Fruit fly (Drosophila melanogaster) whole organism, embryonic: ENCODE data around the gene CG31089.

ENCODE experiments used
- Aef1 ChIP-seq: fragments of 200-800 bp; sonication (Bioruptor generic); IDR thresholded peaks from 3 replicates; pipeline ENCODE4 v1.3.6; 2022; ENCODE audit warnings: missing biosample characterization, missing genetic modification characterization
- Atf-2 ChIP-seq: fragments of 200-800 bp; sonication (Bioruptor generic); optimal IDR thresholded peaks from 2 replicates; lab custom pipeline; 2016; ENCODE audit warnings: missing biosample characterization, missing genetic modification characterization
- Atf3 ChIP-seq: fragments of 200-800 bp; sonication (Bioruptor generic); optimal IDR thresholded peaks from 3 replicates; lab custom pipeline; 2016; ENCODE audit warnings: missing biosample characterization, missing genetic modification characterization
- BtbVII ChIP-seq: fragments of 200-800 bp; sonication (Bioruptor generic); optimal IDR thresholded peaks from 3 replicates; lab custom pipeline; 2017; ENCODE audit warnings: missing biosample characterization, mild to moderate bottlenecking, missing genetic modification characterization
- CG10979 ChIP-seq: fragments of 200-800 bp; sonication (Bioruptor generic); optimal IDR thresholded peaks from 2 replicates; lab custom pipeline; 2018; ENCODE audit warnings: missing biosample characterization, mild to moderate bottlenecking, missing genetic modification characterization, moderate library complexity
- CG11398 ChIP-seq: fragments of 200-800 bp; sonication (Bioruptor generic); optimal IDR thresholded peaks from 2 replicates; lab custom pipeline; 2016; ENCODE audit warnings: missing biosample characterization, missing genetic modification characterization
- CG11695 ChIP-seq: fragments of 200-800 bp; sonication (Bioruptor generic); IDR thresholded peaks from 3 replicates; pipeline ENCODE4 v1.3.6; 2022; ENCODE audit warnings: missing biosample characterization, missing genetic modification characterization
- CG1233 ChIP-seq: fragments of 200-800 bp; sonication (Bioruptor generic); optimal IDR thresholded peaks from 4 replicates; lab custom pipeline; 2018; ENCODE audit warnings: missing biosample characterization, mild to moderate bottlenecking, missing genetic modification characterization
- CG12942 ChIP-seq: fragments of 200-800 bp; sonication (Bioruptor generic); optimal IDR thresholded peaks from 3 replicates; lab custom pipeline; 2016; ENCODE audit warnings: missing biosample characterization, missing genetic modification characterization
- CG15696 ChIP-seq: fragments of 200-800 bp; sonication (Bioruptor generic); optimal IDR thresholded peaks from 2 replicates; lab custom pipeline; 2019; ENCODE audit warnings: missing biosample characterization, mild to moderate bottlenecking, missing genetic modification characterization, moderate library complexity
- CG16779 ChIP-seq: fragments of 200-800 bp; sonication (Bioruptor generic); IDR thresholded peaks from 2 replicates; pipeline ENCODE4 v1.3.6; 2022; ENCODE audit warnings: missing biosample characterization, missing genetic modification characterization
- CG17612 ChIP-seq: fragments of 200-800 bp; sonication (Bioruptor generic); IDR thresholded peaks from 2 replicates; pipeline ENCODE4 v1.3.6; 2022; ENCODE audit warnings: missing biosample characterization, missing genetic modification characterization
- CG18764 ChIP-seq: fragments of 200-800 bp; sonication (Bioruptor generic); optimal IDR thresholded peaks from 3 replicates; lab custom pipeline; 2016; ENCODE audit warnings: missing biosample characterization, missing genetic modification characterization
- CG31365 ChIP-seq: fragments of 200-800 bp; sonication (Bioruptor generic); optimal IDR thresholded peaks from 2 replicates; lab custom pipeline; 2018; ENCODE audit warnings: missing biosample characterization, mild to moderate bottlenecking, missing genetic modification characterization
- CG32532 ChIP-seq: fragments of 200-800 bp; sonication (Bioruptor generic); IDR thresholded peaks from 2 replicates; pipeline ENCODE4 v1.3.6; 2022; ENCODE audit warnings: missing biosample characterization, missing genetic modification characterization
- CG33213 ChIP-seq: fragments of 200-800 bp; sonication (Bioruptor generic); optimal IDR thresholded peaks from 3 replicates; lab custom pipeline; 2016; ENCODE audit warnings: missing biosample characterization, missing genetic modification characterization
- CG3995 ChIP-seq: fragments of 200-800 bp; sonication (Bioruptor generic); optimal IDR thresholded peaks from 3 replicates; lab custom pipeline; 2016; ENCODE audit warnings: missing biosample characterization, missing genetic modification characterization
- CG4617 ChIP-seq: fragments of 200-800 bp; sonication (Bioruptor generic); optimal IDR thresholded peaks from 3 replicates; lab custom pipeline; 2016; ENCODE audit warnings: missing biosample characterization, missing genetic modification characterization, borderline replicate concordance
- CG5180 ChIP-seq: fragments of 200-800 bp; sonication (Bioruptor generic); optimal IDR thresholded peaks from 3 replicates; lab custom pipeline; 2017; ENCODE audit warnings: missing biosample characterization, missing genetic modification characterization, mild to moderate bottlenecking, moderate library complexity, missing genetic modification reagents
- CG5953 ChIP-seq: fragments of 200-800 bp; sonication (Bioruptor generic); IDR thresholded peaks from 2 replicates; pipeline ENCODE4 v1.3.6; 2022; ENCODE audit warnings: missing biosample characterization, missing genetic modification characterization
- CG6689 ChIP-seq: fragments of 200-800 bp; sonication (Bioruptor generic); IDR thresholded peaks from 2 replicates; pipeline ENCODE4 v1.3.6; 2022; ENCODE audit warnings: missing biosample characterization, missing genetic modification characterization
- CG6813 ChIP-seq: fragments of 200-800 bp; sonication (Bioruptor generic); optimal IDR thresholded peaks from 2 replicates; lab custom pipeline; 2017; ENCODE audit warnings: missing biosample characterization, missing genetic modification characterization, mild to moderate bottlenecking, moderate library complexity, missing genetic modification reagents
- CG7372 ChIP-seq: fragments of 200-800 bp; sonication (Bioruptor generic); IDR thresholded peaks from 2 replicates; pipeline ENCODE4 v1.3.6; 2022; ENCODE audit warnings: missing biosample characterization, missing genetic modification characterization
- CG7839 ChIP-seq: fragments of 200-800 bp; sonication (Bioruptor generic); optimal IDR thresholded peaks from 3 replicates; lab custom pipeline; 2018; ENCODE audit warnings: missing biosample characterization, mild to moderate bottlenecking, missing genetic modification characterization, moderate library complexity
- CG8944 ChIP-seq: fragments of 200-800 bp; sonication (Bioruptor generic); optimal IDR thresholded peaks from 3 replicates; lab custom pipeline; 2016; ENCODE audit warnings: missing biosample characterization, missing genetic modification characterization
- CG9727 ChIP-seq: fragments of 200-800 bp; sonication (Bioruptor generic); optimal IDR thresholded peaks from 3 replicates; lab custom pipeline; 2017; ENCODE audit warnings: missing biosample characterization, mild to moderate bottlenecking, missing genetic modification characterization
- HLH4C ChIP-seq: fragments of 200-800 bp; sonication (Bioruptor generic); IDR thresholded peaks from 3 replicates; pipeline ENCODE4 v1.3.6; 2022; ENCODE audit warnings: missing biosample characterization, missing genetic modification characterization; ENCODE audit not compliant: partially characterized antibody
- HmgZ ChIP-seq: fragments of 200-800 bp; sonication (Bioruptor generic); optimal IDR thresholded peaks from 2 replicates; lab custom pipeline; 2018; ENCODE audit warnings: missing biosample characterization, mild to moderate bottlenecking, missing genetic modification characterization
- MTF-1 ChIP-seq: fragments of 200-800 bp; sonication (Bioruptor generic); optimal IDR thresholded peaks from 2 replicates; lab custom pipeline; 2018; ENCODE audit warnings: missing biosample characterization, mild to moderate bottlenecking, missing genetic modification characterization, borderline replicate concordance
- Max ChIP-seq: fragments of 200-800 bp; sonication (Bioruptor generic); optimal IDR thresholded peaks from 2 replicates; lab custom pipeline; 2016; ENCODE audit warnings: missing biosample characterization, mild to moderate bottlenecking, missing genetic modification characterization
- Mes4 ChIP-seq: fragments of 200-800 bp; sonication (Bioruptor generic); optimal IDR thresholded peaks from 2 replicates; lab custom pipeline; 2016; ENCODE audit warnings: missing biosample characterization, missing genetic modification characterization
- NfI ChIP-seq: fragments of 200-800 bp; sonication (Bioruptor generic); optimal IDR thresholded peaks from 3 replicates; lab custom pipeline; 2018; ENCODE audit warnings: missing biosample characterization, mild to moderate bottlenecking, missing genetic modification characterization, moderate library complexity
- Optix ChIP-seq: fragments of 200-800 bp; sonication (Bioruptor generic); IDR thresholded peaks from 3 replicates; pipeline ENCODE4 v1.3.6; 2022; ENCODE audit warnings: missing biosample characterization, missing genetic modification characterization
- PHDP ChIP-seq: fragments of 200-800 bp; sonication (Bioruptor generic); optimal IDR thresholded peaks from 3 replicates; lab custom pipeline; 2018; ENCODE audit warnings: missing biosample characterization, mild to moderate bottlenecking, missing genetic modification characterization, moderate library complexity
- Scr ChIP-seq: fragments of 200-800 bp; sonication (Bioruptor generic); IDR thresholded peaks from 2 replicates; pipeline ENCODE4 v1.3.6; 2022; ENCODE audit warnings: missing biosample characterization, missing genetic modification characterization; ENCODE audit not compliant: partially characterized antibody
- Spps ChIP-seq: fragments of 200-800 bp; sonication (Bioruptor generic); optimal IDR thresholded peaks from 2 replicates; lab custom pipeline; 2018; ENCODE audit warnings: missing biosample characterization, mild to moderate bottlenecking, missing genetic modification characterization
- TFAM ChIP-seq: fragments of 200-800 bp; sonication (Bioruptor generic); optimal IDR thresholded peaks from 2 replicates; lab custom pipeline; 2017; ENCODE audit warnings: missing biosample characterization, missing genetic modification characterization, inconsistent platforms
- ato ChIP-seq: fragments of 200-800 bp; sonication (Bioruptor generic); IDR thresholded peaks from 2 replicates; pipeline ENCODE4 v1.3.6; 2022; ENCODE audit warnings: missing biosample characterization, missing genetic modification characterization; ENCODE audit not compliant: partially characterized antibody
- bbx ChIP-seq: fragments of 200-800 bp; sonication (Bioruptor generic); IDR thresholded peaks from 2 replicates; pipeline ENCODE4 v1.3.6; 2022; ENCODE audit warnings: missing biosample characterization, missing genetic modification characterization; ENCODE audit not compliant: partially characterized antibody
- cas ChIP-seq: fragments of 200-800 bp; sonication (Bioruptor generic); IDR thresholded peaks from 2 replicates; pipeline ENCODE4 v1.3.6; 2022; ENCODE audit warnings: missing biosample characterization, missing genetic modification characterization
- crol ChIP-seq: fragments of 200-800 bp; sonication (Bioruptor generic); IDR thresholded peaks from 2 replicates; pipeline ENCODE4 v1.3.6; 2022; ENCODE audit warnings: missing biosample characterization, missing genetic modification characterization
- lov ChIP-seq, 2 experiments: fragments of 200-800 bp in 1 of 2; fragments of >200 bp in 1 of 2; sonication (Bioruptor generic) in 1 of 2; IDR thresholded peaks in 1 of 2; optimal IDR thresholded peaks in 1 of 2; 2 replicates in 1 of 2; 3 replicates in 1 of 2; pipeline versions ENCODE4 v1.3.6 to Lab custom; 2017 to 2022; ENCODE audit warnings: missing biosample characterization in 1 of 2, missing genetic modification characterization in 1 of 2
- pfk ChIP-seq: fragments of 200-800 bp; sonication (Bioruptor generic); optimal IDR thresholded peaks from 2 replicates; lab custom pipeline; 2018; ENCODE audit warnings: missing biosample characterization, mild to moderate bottlenecking, missing genetic modification characterization, moderate library complexity
- ro ChIP-seq: fragments of 200-800 bp; sonication (Bioruptor generic); IDR thresholded peaks from 2 replicates; pipeline ENCODE4 v1.3.6; 2022; ENCODE audit warnings: missing biosample characterization, missing genetic modification characterization
- sc ChIP-seq, 3 experiments: fragments of >200 bp in 2 of 3; fragments of 200-800 bp in 1 of 3; sonication (Bioruptor generic) in 1 of 3; optimal IDR thresholded peaks; 2 replicates in 2 of 3; 3 replicates in 1 of 3; lab custom pipeline; 2017; ENCODE audit warnings: mild to moderate bottlenecking in 1 of 3, missing biosample characterization in 1 of 3, missing genetic modification characterization in 1 of 3, missing genetic modification reagents in 1 of 3
- scrt ChIP-seq: fragments of 200-800 bp; sonication (Bioruptor generic); optimal IDR thresholded peaks from 2 replicates; lab custom pipeline; 2018; ENCODE audit warnings: missing biosample characterization, mild to moderate bottlenecking, missing genetic modification characterization, moderate library complexity
- seq ChIP-seq: fragments of 200-800 bp; sonication (Bioruptor generic); IDR thresholded peaks from 2 replicates; pipeline ENCODE4 v1.3.6; 2022; ENCODE audit warnings: missing biosample characterization, missing genetic modification characterization
- slbo ChIP-seq: fragments of 200-800 bp; sonication (Bioruptor generic); IDR thresholded peaks from 2 replicates; pipeline ENCODE4 v1.3.6; 2022; ENCODE audit warnings: missing biosample characterization, missing genetic modification characterization
- sob ChIP-seq: fragments of 200-800 bp; sonication (Bioruptor generic); IDR thresholded peaks from 2 replicates; pipeline ENCODE4 v1.3.6; 2022; ENCODE audit warnings: missing biosample characterization, missing genetic modification characterization

Gene CG31089

dm6 chr3R:25855594-25856305 is 46.7 kb upstream of the CG31089 start, which contains the start of gene CG5890 (continued):
- TF ChIP-seq scrt (GFP tag; lab: Kevin White, UChicago) (peak; percentile 12), HLH4C (GFP tag; lab: Robert Waterston, UW) (no peak), CG5953 (GFP tag; lab: Robert Waterston, UW) (no peak), CG12942 (GFP tag; lab: Kevin White, UChicago) (no peak), lov (optimal IDR thresholded peaks at IDR 0.05; lab: Kevin White, UChicago) (no peak), lov (GFP tag; IDR thresholded peaks at IDR 0.05; lab: Robert Waterston, UW) (no peak), Max (GFP tag; lab: Kevin White, UChicago) (no peak), NfI (GFP tag; lab: Kevin White, UChicago) (peak; percentile 30), CG5180 (no peak), CG3995 (GFP tag; lab: Kevin White, UChicago) (no peak), CG16779 (GFP tag; lab: Robert Waterston, UW) (no peak), Mes4 (GFP tag; lab: Kevin White, UChicago) (no peak), Atf-2 (GFP tag; lab: Kevin White, UChicago) (no peak), CG18764 (no peak), CG31365 (tag; lab: Kevin White, UChicago) (no peak), ro (GFP tag; lab: Robert Waterston, UW) (no peak), crol (GFP tag; lab: Robert Waterston, UW) (no peak), sc (optimal IDR thresholded peaks at IDR 0.05; lab: Kevin White, UChicago) (no peak), sc (GFP tag; optimal IDR thresholded peaks at IDR 0.05; lab: Kevin White, UChicago) (no peak), Scr (GFP tag; lab: Robert Waterston, UW) (no peak), Optix (GFP tag; lab: Robert Waterston, UW) (no peak), CG1233 (GFP tag; lab: Kevin White, UChicago) (peak; percentile 1), BtbVII (GFP tag; lab: Kevin White, UChicago) (peak; percentile 18), Atf3 (GFP tag; lab: Kevin White, UChicago) (no peak), CG33213 (GFP tag; lab: Kevin White, UChicago) (no peak), cas (GFP tag; lab: Robert Waterston, UW) (no peak), CG7372 (GFP tag; lab: Robert Waterston, UW) (no peak), CG9727 (peak; percentile 37), CG4617 (GFP tag; lab: Kevin White, UChicago) (no peak), CG32532 (GFP tag; lab: Robert Waterston, UW) (no peak), MTF-1 (no peak), CG11398 (no peak), CG7839 (peak; percentile 57), PHDP (no peak), CG15696 (no peak), slbo (GFP tag; lab: Robert Waterston, UW) (peak; percentile 29; the same call in 1 of the 2 replicates), Spps (no peak), CG17612 (GFP tag; lab: Robert Waterston, UW) (no peak), CG8944 (GFP tag; lab: Kevin White, UChicago) (no peak), HmgZ (no peak), CG10979 (tag; lab: Kevin White, UChicago) (no peak), sob (GFP tag; lab: Robert Waterston, UW) (no peak), TFAM (GFP tag; lab: Kevin White, UChicago) (no peak), CG6689 (GFP tag; lab: Robert Waterston, UW) (no peak), bbx (GFP tag; lab: Robert Waterston, UW) (no peak), CG6813 (GFP tag; lab: Kevin White, UChicago) (peak; percentile 36), seq (GFP tag; lab: Robert Waterston, UW) (no peak), ato (no peak), CG11695 (GFP tag; lab: Robert Waterston, UW) (no peak), Aef1 (GFP tag; lab: Robert Waterston, UW) (no peak), pfk (GFP tag; lab: Kevin White, UChicago) (no peak)
